Worm (Caenorhabditis elegans): ENCODE results near the gene nmy-3.

ce11 chrIV:9310935-9311566, 36.8 kb downstream of the nmy-3 start:
- TF ChIP-seq ama-1 (optimal IDR thresholded peaks at IDR 0.05) (no peak), ceh-36 (tag; optimal IDR thresholded peaks at IDR 0.05) (no peak), hmg-4 (GFP tag; optimal IDR thresholded peaks at IDR 0.05) (no peak), flt-1 (GFP tag; IDR thresholded peaks at IDR 0.05) (no peak), scrt-1 (GFP tag; IDR thresholded peaks at IDR 0.05) (no peak), aly-1 (tag; optimal IDR thresholded peaks at IDR 0.05) (no peak)
